Fruit fly (Drosophila melanogaster) whole organism, embryonic: ENCODE results near the gene Nthl1.

Source experiments
- Adf1 ChIP-seq: fragments of 200-800 bp; sonication (Bioruptor generic); IDR thresholded peaks from 2 replicates; pipeline ENCODE4 v1.3.6; 2022; ENCODE audit warnings: missing biosample characterization, missing genetic modification characterization
- Awh ChIP-seq: fragments of 200-800 bp; sonication (Bioruptor generic); IDR thresholded peaks from 2 replicates; pipeline ENCODE4, ENCODE4 v1.3.6; 2022; ENCODE audit warnings: missing biosample characterization, missing genetic modification characterization
- B-H1 ChIP-seq: fragments of 200-800 bp; sonication (Bioruptor generic); IDR thresholded peaks from 3 replicates; pipeline ENCODE4 v1.3.6; 2022; ENCODE audit warnings: missing biosample characterization, missing genetic modification characterization
- BEAF-32 ChIP-seq: fragments of 200-800 bp; sonication (Bioruptor generic); optimal IDR thresholded peaks from 3 replicates; lab custom pipeline; 2017; ENCODE audit warnings: missing biosample characterization, missing genetic modification characterization, mild to moderate bottlenecking, moderate library complexity, missing genetic modification reagents
- Bdp1 ChIP-seq: fragments of 200-800 bp; sonication (Bioruptor generic); optimal IDR thresholded peaks from 3 replicates; lab custom pipeline; 2016; ENCODE audit warnings: missing biosample characterization, missing genetic modification characterization
- CG11085 ChIP-seq: fragments of 200-800 bp; sonication (Bioruptor generic); IDR thresholded peaks from 2 replicates; pipeline ENCODE4 v1.3.6; 2022; ENCODE audit warnings: missing biosample characterization, missing genetic modification characterization
- CG11398 ChIP-seq: fragments of 200-800 bp; sonication (Bioruptor generic); optimal IDR thresholded peaks from 2 replicates; lab custom pipeline; 2016; ENCODE audit warnings: missing biosample characterization, missing genetic modification characterization
- CG12219 ChIP-seq: fragments of 200-800 bp; sonication (Bioruptor generic); optimal IDR thresholded peaks from 3 replicates; lab custom pipeline; 2018; ENCODE audit warnings: missing biosample characterization, mild to moderate bottlenecking, missing genetic modification characterization
- CG12769 ChIP-seq: fragments of 200-800 bp; sonication (Bioruptor generic); optimal IDR thresholded peaks from 2 replicates; lab custom pipeline; 2019; ENCODE audit warnings: missing biosample characterization, mild to moderate bottlenecking, missing genetic modification characterization, moderate library complexity
- CG13624 ChIP-seq: fragments of 200-800 bp; sonication (Bioruptor generic); optimal IDR thresholded peaks from 2 replicates; lab custom pipeline; 2016; ENCODE audit warnings: missing biosample characterization, missing genetic modification characterization
- CG14014 ChIP-seq: fragments of 200-800 bp; sonication (Bioruptor generic); IDR thresholded peaks from 2 replicates; pipeline ENCODE4 v1.3.6; 2022; ENCODE audit warnings: missing biosample characterization, missing genetic modification characterization
- CG1603 ChIP-seq: fragments of 200-800 bp; sonication (Bioruptor generic); optimal IDR thresholded peaks from 2 replicates; lab custom pipeline; 2019; ENCODE audit warnings: missing biosample characterization, mild to moderate bottlenecking, missing genetic modification characterization, moderate library complexity
- CG17568 ChIP-seq: fragments of 200-800 bp; sonication (Bioruptor generic); optimal IDR thresholded peaks from 2 replicates; lab custom pipeline; 2018; ENCODE audit warnings: missing biosample characterization, mild to moderate bottlenecking, missing genetic modification characterization, moderate library complexity
- CG17912 ChIP-seq: fragments of 200-800 bp; sonication (Bioruptor generic); optimal IDR thresholded peaks from 2 replicates; lab custom pipeline; 2018; ENCODE audit warnings: missing biosample characterization, mild to moderate bottlenecking, missing genetic modification characterization
- CG18011 ChIP-seq: fragments of 200-800 bp; sonication (Bioruptor generic); optimal IDR thresholded peaks from 2 replicates; lab custom pipeline; 2017; ENCODE audit warnings: missing biosample characterization, missing genetic modification characterization, mild to moderate bottlenecking, moderate library complexity, missing genotype
- CG30431 ChIP-seq: fragments of 200-800 bp; sonication (Bioruptor generic); optimal IDR thresholded peaks from 2 replicates; lab custom pipeline; 2017; ENCODE audit warnings: missing biosample characterization, missing genetic modification characterization
- CG31365 ChIP-seq: fragments of 200-800 bp; sonication (Bioruptor generic); optimal IDR thresholded peaks from 2 replicates; lab custom pipeline; 2018; ENCODE audit warnings: missing biosample characterization, mild to moderate bottlenecking, missing genetic modification characterization
- CG3995 ChIP-seq: fragments of 200-800 bp; sonication (Bioruptor generic); optimal IDR thresholded peaks from 3 replicates; lab custom pipeline; 2016; ENCODE audit warnings: missing biosample characterization, missing genetic modification characterization
- CG4360 ChIP-seq: fragments of 200-800 bp; sonication (Bioruptor generic); IDR thresholded peaks from 2 replicates; pipeline ENCODE4 v1.3.6; 2022; ENCODE audit warnings: missing biosample characterization, missing genetic modification characterization
- CG6791 ChIP-seq: fragments of 200-800 bp; sonication (Bioruptor generic); IDR thresholded peaks from 3 replicates; pipeline ENCODE4 v1.3.6; 2022; ENCODE audit warnings: missing biosample characterization, missing genetic modification characterization; ENCODE audit not compliant: partially characterized antibody
- CG7963 ChIP-seq: fragments of 200-800 bp; sonication (Bioruptor generic); IDR thresholded peaks from 3 replicates; pipeline ENCODE4 v1.3.6; 2022; ENCODE audit warnings: missing biosample characterization, missing genetic modification characterization; ENCODE audit not compliant: partially characterized antibody
- CG7987 ChIP-seq: fragments of 200-800 bp; sonication (Bioruptor generic); optimal IDR thresholded peaks from 2 replicates; lab custom pipeline; 2018; ENCODE audit warnings: missing biosample characterization, mild to moderate bottlenecking, missing genetic modification characterization, moderate library complexity
- CG9609 ChIP-seq: fragments of 200-800 bp; sonication (Bioruptor generic); optimal IDR thresholded peaks from 3 replicates; lab custom pipeline; 2016; ENCODE audit warnings: missing biosample characterization, missing genetic modification characterization
- Dref ChIP-seq: fragments of 200-800 bp; sonication (Bioruptor generic); IDR thresholded peaks from 2 replicates; pipeline ENCODE4 v1.3.6; 2022; ENCODE audit warnings: missing biosample characterization, missing genetic modification characterization
- Ets97D ChIP-seq: fragments of 200-800 bp; sonication (Bioruptor generic); optimal IDR thresholded peaks from 3 replicates; lab custom pipeline; 2016; ENCODE audit warnings: missing biosample characterization, missing genetic modification characterization
- Fer2 ChIP-seq: fragments of 200-800 bp; sonication (Bioruptor generic); optimal IDR thresholded peaks from 2 replicates; lab custom pipeline; 2018; ENCODE audit warnings: missing biosample characterization, mild to moderate bottlenecking, missing genetic modification characterization, moderate library complexity
- Hr78 ChIP-seq, 2 experiments: fragments of 200-800 bp in 1 of 2; fragments of >200 bp in 1 of 2; sonication (Bioruptor generic) in 1 of 2; optimal IDR thresholded peaks; 2 replicates each; lab custom pipeline; 2017 to 2019; ENCODE audit warnings: missing biosample characterization in 2 of 2, missing genetic modification characterization in 2 of 2, mild to moderate bottlenecking in 1 of 2, moderate library complexity in 1 of 2
- Mes4 ChIP-seq: fragments of 200-800 bp; sonication (Bioruptor generic); optimal IDR thresholded peaks from 2 replicates; lab custom pipeline; 2016; ENCODE audit warnings: missing biosample characterization, missing genetic modification characterization
- Mrtf ChIP-seq: fragments of 200-800 bp; sonication (Bioruptor generic); IDR thresholded peaks from 3 replicates; pipeline ENCODE4 v1.3.6; 2022; ENCODE audit warnings: missing biosample characterization, missing genetic modification characterization
- NC2β ChIP-seq: fragments of 200-800 bp; sonication (Bioruptor generic); optimal IDR thresholded peaks from 2 replicates; lab custom pipeline; 2016; ENCODE audit warnings: missing biosample characterization, missing genetic modification characterization
- NK7.1 ChIP-seq: fragments of 200-800 bp; sonication (Bioruptor generic); optimal IDR thresholded peaks from 3 replicates; lab custom pipeline; 2016; ENCODE audit warnings: missing biosample characterization, missing genetic modification characterization
- Sox102F ChIP-seq: fragments of 200-800 bp; sonication (Bioruptor generic); optimal IDR thresholded peaks from 2 replicates; lab custom pipeline; 2018; ENCODE audit warnings: missing biosample characterization, mild to moderate bottlenecking, missing genetic modification characterization, moderate library complexity
- YL-1 ChIP-seq: fragments of 200-800 bp; sonication (Bioruptor generic); optimal IDR thresholded peaks from 3 replicates; lab custom pipeline; 2017; ENCODE audit warnings: missing biosample characterization, mild to moderate bottlenecking, missing genetic modification characterization
- ac ChIP-seq: fragments of 200-800 bp; sonication (Bioruptor generic); optimal IDR thresholded peaks from 3 replicates; lab custom pipeline; 2017; ENCODE audit warnings: missing biosample characterization, mild to moderate bottlenecking, missing genetic modification characterization
- az2 ChIP-seq: fragments of 200-800 bp; sonication (Bioruptor generic); optimal IDR thresholded peaks from 3 replicates; lab custom pipeline; 2016; ENCODE audit warnings: missing biosample characterization, missing genetic modification characterization
- bigmax ChIP-seq: fragments of 200-800 bp; sonication (Bioruptor generic); optimal IDR thresholded peaks from 2 replicates; lab custom pipeline; 2018; ENCODE audit warnings: missing biosample characterization, mild to moderate bottlenecking, missing genetic modification characterization
- dmrt11E ChIP-seq: fragments of 200-800 bp; sonication (Bioruptor generic); optimal IDR thresholded peaks from 3 replicates; lab custom pipeline; 2018; ENCODE audit warnings: missing biosample characterization, mild to moderate bottlenecking, missing genetic modification characterization, moderate library complexity
- dpn ChIP-seq, 2 experiments: fragments of 200-800 bp; sonication (Bioruptor generic); optimal IDR thresholded peaks; 3 replicates each; lab custom pipeline; 2016; ENCODE audit warnings: missing biosample characterization in 2 of 2, missing genetic modification characterization in 2 of 2
- en ChIP-seq: fragments of 200-800 bp; sonication (Bioruptor generic); optimal IDR thresholded peaks from 2 replicates; lab custom pipeline; 2016; ENCODE audit warnings: missing biosample characterization, missing genetic modification characterization
- fd3F ChIP-seq: fragments of 200-800 bp; sonication (Bioruptor generic); optimal IDR thresholded peaks from 2 replicates; lab custom pipeline; 2018; ENCODE audit warnings: missing biosample characterization, mild to moderate bottlenecking, missing genetic modification characterization, moderate library complexity
- gsb ChIP-seq: fragments of 200-800 bp; sonication (Bioruptor generic); IDR thresholded peaks from 2 replicates; pipeline ENCODE4 v1.3.6; 2022; ENCODE audit warnings: missing biosample characterization, missing genetic modification characterization
- her ChIP-seq: fragments of 200-800 bp; sonication (Bioruptor generic); optimal IDR thresholded peaks from 2 replicates; lab custom pipeline; 2016; ENCODE audit warnings: missing biosample characterization, missing genetic modification characterization
- jigr1 ChIP-seq: fragments of 200-800 bp; sonication (Bioruptor generic); IDR thresholded peaks from 3 replicates; pipeline ENCODE4 v1.3.6; 2022; ENCODE audit warnings: missing biosample characterization, missing genetic modification characterization
- klu ChIP-seq: fragments of 200-800 bp; sonication (Bioruptor generic); IDR thresholded peaks from 2 replicates; pipeline ENCODE4 v1.3.6; 2022; ENCODE audit warnings: missing biosample characterization, missing genetic modification characterization
- lab ChIP-seq: fragments of 200-800 bp; sonication (Bioruptor generic); optimal IDR thresholded peaks from 3 replicates; lab custom pipeline; 2017; ENCODE audit warnings: missing biosample characterization, missing genetic modification characterization, mild to moderate bottlenecking, moderate library complexity, missing genetic modification reagents
- lilli ChIP-seq: fragments of 200-800 bp; sonication (Bioruptor generic); optimal IDR thresholded peaks from 3 replicates; lab custom pipeline; 2016; ENCODE audit warnings: missing biosample characterization, missing genetic modification characterization
- odd ChIP-seq: fragments of 200-800 bp; sonication (Bioruptor generic); optimal IDR thresholded peaks from 2 replicates; lab custom pipeline; 2017; ENCODE audit warnings: missing biosample characterization, mild to moderate bottlenecking, missing genetic modification characterization
- onecut ChIP-seq: fragments of 200-800 bp; sonication (Bioruptor generic); IDR thresholded peaks from 2 replicates; pipeline ENCODE4 v1.3.6; 2022; ENCODE audit warnings: missing biosample characterization, missing genetic modification characterization
- pum ChIP-seq: fragments of 200-800 bp; sonication (Bioruptor generic); optimal IDR thresholded peaks from 2 replicates; lab custom pipeline; 2016; ENCODE audit warnings: missing biosample characterization, missing genetic modification characterization
- salm ChIP-seq: fragments of 200-800 bp; sonication (Bioruptor generic); optimal IDR thresholded peaks from 2 replicates; lab custom pipeline; 2018; ENCODE audit warnings: missing biosample characterization, mild to moderate bottlenecking, missing genetic modification characterization
- sens ChIP-seq: fragments of 200-800 bp; sonication (Bioruptor generic); peaks from one replicate; lab custom pipeline; 2016; ENCODE audit warnings: missing biosample characterization, missing genetic modification characterization
- so ChIP-seq: fragments of 200-800 bp; sonication (Bioruptor generic); IDR thresholded peaks from 3 replicates; pipeline ENCODE4 v1.3.6; 2022; ENCODE audit warnings: missing biosample characterization, missing genetic modification characterization
- zf30C ChIP-seq: fragments of 200-800 bp; sonication (Bioruptor generic); optimal IDR thresholded peaks from 3 replicates; lab custom pipeline; 2018; ENCODE audit warnings: missing biosample characterization, mild to moderate bottlenecking, missing genetic modification characterization

Gene Nthl1

DNA sequence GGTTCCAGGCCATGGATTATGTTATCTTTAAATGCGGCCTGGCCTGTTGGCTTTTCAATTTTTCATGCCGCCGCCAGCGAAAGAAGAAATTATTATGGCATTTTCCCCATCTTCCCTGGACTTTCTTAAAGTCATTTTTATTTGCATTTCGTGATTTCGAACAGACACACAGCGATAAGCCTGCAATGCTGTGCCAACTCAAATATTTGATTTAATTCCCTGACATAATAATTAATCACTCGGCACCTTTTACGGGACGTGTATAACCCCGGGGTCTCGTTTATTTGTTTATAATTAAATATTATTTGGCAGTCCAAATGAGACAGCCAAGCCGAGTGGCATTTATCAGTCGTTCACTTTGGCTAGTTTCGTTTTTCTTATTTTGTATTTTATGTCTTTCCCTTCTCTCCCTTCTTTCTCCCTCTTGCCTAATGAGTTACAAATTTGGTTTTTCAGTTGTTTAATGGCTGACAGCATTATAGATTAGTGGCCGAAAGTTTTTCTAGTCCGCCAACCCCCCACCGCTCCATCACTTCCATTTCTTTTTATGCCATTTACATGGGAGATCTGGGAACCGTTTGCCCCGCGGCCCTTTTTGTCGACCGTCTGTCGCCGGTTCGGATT lies 42.1 kb upstream of the Nthl1 start (continued):
- no peak for TF ChIP-seq Adf1 (GFP tag; lab: Robert Waterston, UW)
- no peak for TF ChIP-seq Dref
- TF ChIP-seq CG30431 (GFP tag; lab: Kevin White, UChicago) = no peak
- peak; percentile 83 for TF ChIP-seq sens (GFP tag; lab: Kevin White, UChicago)
- TF ChIP-seq Sox102F = no peak
- no peak for TF ChIP-seq CG11398
- TF ChIP-seq CG14014 (GFP tag; lab: Robert Waterston, UW) = no peak
- TF ChIP-seq dmrt11E = peak; percentile 26
- TF ChIP-seq onecut = no peak
- TF ChIP-seq salm (tag; lab: Kevin White, UChicago) = peak; percentile 50
- no peak for TF ChIP-seq BEAF-32 (GFP tag; lab: Kevin White, UChicago)
- no peak for TF ChIP-seq CG17912 (GFP tag; lab: Kevin White, UChicago)
- TF ChIP-seq CG4360 (GFP tag; lab: Robert Waterston, UW) = no peak
- peak; percentile 20 for TF ChIP-seq lab (GFP tag; lab: Kevin White, UChicago)
- no peak for TF ChIP-seq odd (GFP tag; lab: Kevin White, UChicago)
- TF ChIP-seq dpn (GFP tag; optimal IDR thresholded peaks at IDR 0.05; lab: Kevin White, UChicago) = no peak
- no peak for TF ChIP-seq en (GFP tag; lab: Kevin White, UChicago)
- TF ChIP-seq Awh (GFP tag; lab: Robert Waterston, UW) = peak; percentile 88
- TF ChIP-seq NK7.1 (GFP tag; lab: Kevin White, UChicago) = no peak
- TF ChIP-seq her (GFP tag; lab: Kevin White, UChicago) = no peak
- TF ChIP-seq CG17568 (GFP tag; lab: Kevin White, UChicago) = no peak
- no peak for TF ChIP-seq jigr1 (GFP tag; lab: Robert Waterston, UW)
- TF ChIP-seq gsb (GFP tag; lab: Robert Waterston, UW) = no peak
- no peak for TF ChIP-seq CG12219 (GFP tag; lab: Kevin White, UChicago)
- no peak for TF ChIP-seq B-H1 (GFP tag; lab: Robert Waterston, UW)
- TF ChIP-seq CG31365 (tag; lab: Kevin White, UChicago) = no peak
- no peak for TF ChIP-seq CG6791 (GFP tag; lab: Robert Waterston, UW)
- TF ChIP-seq CG18011 (GFP tag; lab: Kevin White, UChicago) = no peak
- TF ChIP-seq lilli (GFP tag; lab: Kevin White, UChicago) = no peak
- TF ChIP-seq CG7963 = no peak
- TF ChIP-seq NC2β = no peak
- TF ChIP-seq Hr78 (GFP tag; optimal IDR thresholded peaks at IDR 0.05; lab: Kevin White, UChicago) = peak in 1 of 2 experiments; percentile 41
- TF ChIP-seq CG13624 (GFP tag; lab: Kevin White, UChicago) = no peak
- TF ChIP-seq Mrtf (GFP tag; lab: Robert Waterston, UW) = no peak
- peak; percentile 43 for TF ChIP-seq CG12769 (tag; lab: Kevin White, UChicago)
- TF ChIP-seq CG11085 (GFP tag; lab: Robert Waterston, UW) = no peak
- no peak for TF ChIP-seq CG7987 (GFP tag; lab: Kevin White, UChicago)
- TF ChIP-seq so (GFP tag; lab: Robert Waterston, UW) = no peak
- TF ChIP-seq Mes4 = no peak
- TF ChIP-seq, all 482 proteins: peak for 26

DNA sequence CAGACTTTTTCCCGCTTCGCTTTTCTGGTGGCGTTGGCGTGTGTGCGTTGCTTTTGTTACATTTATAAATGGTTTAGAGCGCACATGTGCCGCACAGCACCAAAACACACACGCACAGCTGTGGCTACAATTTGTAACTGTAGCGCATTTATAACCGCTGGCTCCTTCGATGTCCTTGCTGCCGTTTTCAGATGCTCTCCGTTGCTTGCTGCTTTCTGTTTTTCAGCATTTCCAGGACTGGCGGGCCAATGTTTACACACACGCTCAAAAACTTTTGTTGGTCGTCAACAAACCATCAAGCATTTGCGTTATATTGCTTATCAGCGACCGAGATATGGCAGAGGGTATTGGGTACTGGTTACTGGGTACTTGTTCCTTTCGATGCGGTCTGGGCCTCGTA lies 41.1 kb upstream of the Nthl1 start:
- TF ChIP-seq ac (peak; percentile 7), bigmax (GFP tag; lab: Kevin White, UChicago) (no peak), CG1603 (peak; percentile 12), pum (GFP tag; lab: Kevin White, UChicago) (no peak), zf30C (GFP tag; lab: Kevin White, UChicago) (no peak), Bdp1 (GFP tag; lab: Kevin White, UChicago) (no peak), Fer2 (no peak), az2 (GFP tag; lab: Kevin White, UChicago) (no peak), YL-1 (GFP tag; lab: Kevin White, UChicago) (no peak), Ets97D (GFP tag; lab: Kevin White, UChicago) (no peak), CG9609 (GFP tag; lab: Kevin White, UChicago) (no peak), CG3995 (GFP tag; lab: Kevin White, UChicago) (no peak), fd3F (GFP tag; lab: Kevin White, UChicago) (no peak), klu (GFP tag; lab: Robert Waterston, UW) (no peak)
